Fruit fly (Drosophila melanogaster) whole organism, pupa: ENCODE results near the gene p24-2.

Source experiments
- CG12605 ChIP-seq: fragments of 200-800 bp; sonication (Bioruptor generic); IDR thresholded peaks from 2 replicates; pipeline ENCODE4 v1.3.6; 2022; ENCODE audit warnings: missing biosample characterization, missing genetic modification characterization
- CG13204 ChIP-seq: fragments of 200-800 bp; sonication (Bioruptor generic); optimal IDR thresholded peaks from 2 replicates; lab custom pipeline; 2018; ENCODE audit warnings: missing biosample characterization, mild to moderate bottlenecking, missing genetic modification characterization, moderate library complexity
- CG14655 ChIP-seq: fragments of 200-800 bp; sonication (Bioruptor generic); optimal IDR thresholded peaks from 3 replicates; lab custom pipeline; 2017; ENCODE audit warnings: mild to moderate bottlenecking, missing biosample characterization, missing genetic modification reagents, missing genetic modification characterization
- CG15710 ChIP-seq: fragments of 200-800 bp; sonication (Bioruptor generic); optimal IDR thresholded peaks from 2 replicates; lab custom pipeline; 2018; ENCODE audit warnings: missing biosample characterization, mild to moderate bottlenecking, missing genetic modification characterization, moderate library complexity
- CG17806 ChIP-seq: fragments of 200-800 bp; sonication (Bioruptor generic); optimal IDR thresholded peaks from 2 replicates; lab custom pipeline; 2018; ENCODE audit warnings: missing biosample characterization, mild to moderate bottlenecking, missing genetic modification characterization, moderate library complexity
- CG34367 ChIP-seq: fragments of 200-800 bp; sonication (Bioruptor generic); optimal IDR thresholded peaks from 2 replicates; lab custom pipeline; 2018; ENCODE audit warnings: missing biosample characterization, mild to moderate bottlenecking, missing genetic modification characterization
- CG4496 ChIP-seq: fragments of 200-800 bp; sonication (Bioruptor generic); IDR thresholded peaks from 3 replicates; pipeline ENCODE4 v1.3.6; 2022; ENCODE audit warnings: missing biosample characterization, missing genetic modification characterization
- D1 ChIP-seq: fragments of 200-800 bp; sonication (Bioruptor generic); optimal IDR thresholded peaks from 2 replicates; lab custom pipeline; 2018; ENCODE audit warnings: missing biosample characterization, mild to moderate bottlenecking, missing genetic modification characterization, moderate library complexity
- EcR ChIP-seq: fragments of 200-800 bp; sonication (Bioruptor generic); optimal IDR thresholded peaks from 3 replicates; lab custom pipeline; 2019; ENCODE audit warnings: missing biosample characterization, missing genetic modification characterization, mild to moderate bottlenecking, moderate library complexity, missing genetic modification reagents
- Ets98B ChIP-seq: fragments of 200-800 bp; sonication (Bioruptor generic); IDR thresholded peaks from 2 replicates; pipeline ENCODE4 v1.3.6; 2022; ENCODE audit warnings: missing biosample characterization, missing genetic modification characterization
- Pif1B ChIP-seq: fragments of 200-800 bp; sonication (Bioruptor generic); optimal IDR thresholded peaks from 3 replicates; lab custom pipeline; 2016; ENCODE audit warnings: missing biosample characterization, missing genetic modification characterization
- fd96Ca ChIP-seq: fragments of 200-800 bp; sonication (Bioruptor generic); IDR thresholded peaks from 3 replicates; pipeline ENCODE4 v1.3.6; 2022; ENCODE audit warnings: missing biosample characterization, missing genetic modification characterization
- gl ChIP-seq: fragments of 200-800 bp; sonication (Bioruptor generic); optimal IDR thresholded peaks from 2 replicates; lab custom pipeline; 2018; ENCODE audit warnings: missing biosample characterization, mild to moderate bottlenecking, missing genetic modification characterization
- rn ChIP-seq: fragments of 200-800 bp; sonication (Bioruptor generic); IDR thresholded peaks from 2 replicates; pipeline ENCODE4 v1.3.6; 2022; ENCODE audit warnings: missing biosample characterization, missing genetic modification characterization

- no peak for TF ChIP-seq CG12605
- TF ChIP-seq CG17806, result no peak
- no peak for TF ChIP-seq Pif1B (GFP tag; lab: Kevin White, UChicago)
- TF ChIP-seq D1 (tag; lab: Kevin White, UChicago), result no peak
- TF ChIP-seq CG4496 (GFP tag; lab: Robert Waterston, UW), result no peak
- TF ChIP-seq CG13204, result no peak
- TF ChIP-seq fd96Ca (GFP tag; lab: Robert Waterston, UW), result no peak
- TF ChIP-seq CG15710 (tag; lab: Kevin White, UChicago), result no peak
- TF ChIP-seq CG34367 (tag; lab: Kevin White, UChicago), result no peak
- no peak for TF ChIP-seq Ets98B (GFP tag; lab: Robert Waterston, UW)
- no peak for TF ChIP-seq rn (GFP tag; lab: Robert Waterston, UW)
- no peak for TF ChIP-seq EcR (GFP tag; lab: Kevin White, UChicago)
- TF ChIP-seq gl (tag; lab: Kevin White, UChicago), result no peak
- TF ChIP-seq CG14655 (GFP tag; lab: Kevin White, UChicago), result no peak
Measured at dm6 chr3R:9710228-9710627, 17.6 kb upstream of the p24-2 start.
